Fruit fly (Drosophila melanogaster) Kc167 (cell line): Measurements from ENCODE around the gene grn.

Experiments
- Myc ChIP-seq: fragments of >200 bp; optimal IDR thresholded peaks from 2 replicates; lab custom pipeline; 2017; ENCODE audit warnings: missing external identifiers
- Sin3A ChIP-seq: fragments of >200 bp; optimal IDR thresholded peaks from 2 replicates; lab custom pipeline; 2018; ENCODE audit warnings: missing external identifiers
- h ChIP-seq: fragments of >200 bp; optimal IDR thresholded peaks from 3 replicates; lab custom pipeline; 2018; ENCODE audit warnings: missing external identifiers
- insv ChIP-seq: fragments of >200 bp; optimal IDR thresholded peaks from 3 replicates; lab custom pipeline; 2018; ENCODE audit warnings: missing external identifiers
- psq ChIP-seq: fragments of >200 bp; optimal IDR thresholded peaks from 2 replicates; lab custom pipeline; 2017; ENCODE audit warnings: missing external identifiers
- ttk ChIP-seq: sonication (Bioruptor generic); optimal IDR thresholded peaks from 2 replicates; lab custom pipeline; 2017; ENCODE audit warnings: missing external identifiers

DNA sequence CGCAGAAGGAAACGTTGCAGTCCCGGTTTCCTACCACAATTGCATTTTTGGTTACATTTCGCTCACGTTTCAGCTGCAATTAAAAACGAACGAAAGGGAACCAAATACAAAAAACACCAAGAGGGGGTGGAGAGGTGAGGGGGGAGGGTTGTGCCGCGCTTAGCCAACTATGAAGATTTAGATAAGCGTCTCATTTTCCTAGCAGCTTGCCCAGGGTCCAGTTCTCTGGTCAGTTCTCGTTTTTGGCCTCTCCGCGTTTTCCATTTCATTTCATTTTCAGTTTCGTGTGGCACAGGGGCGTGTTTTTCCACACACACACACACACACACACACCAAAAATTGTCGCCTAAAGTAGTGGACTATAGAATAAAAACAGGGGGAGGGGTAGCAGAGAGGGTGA, 43.1 kb downstream of the grn start:
- TF ChIP-seq h (lab: Kevin White, UChicago) (no peak), insv (lab: Kevin White, UChicago) (no peak), ttk (lab: Kevin White, UChicago) (no peak), Sin3A (lab: Kevin White, UChicago) (no peak), psq (no peak), Myc (no peak)
